Worm (Caenorhabditis elegans) whole organism, young adult: ENCODE data around the gene C23H3.9.
A peak's percentile ranks its signal among the peaks of the same experiment; 100 is the strongest.

Source experiments
- B0261.1 ChIP-seq: sonication (generic microtip); optimal IDR thresholded peaks from 2 replicates; lab custom pipeline; 2016; ENCODE audit warnings: mild to moderate bottlenecking, missing genetic modification characterization, moderate library complexity, missing compliant biosample characterization
- F22D6.2 ChIP-seq: sonication (generic microtip); optimal IDR thresholded peaks from 2 replicates; lab custom pipeline; 2016; ENCODE audit warnings: mild to moderate bottlenecking, missing genetic modification characterization, missing compliant biosample characterization
- F23B12.7 ChIP-seq: sonication (generic microtip); optimal IDR thresholded peaks from 2 replicates; lab custom pipeline; 2017; ENCODE audit warnings: missing genetic modification characterization, mild to moderate bottlenecking, missing compliant biosample characterization, antibody characterized with exemption, moderate library complexity; ENCODE audit not compliant: insufficient read depth
- F33H1.4 ChIP-seq: fragments of 200-800 bp; sonication (Bioruptor generic); IDR thresholded peaks from 2 replicates; pipeline ENCODE4 v1.3.6; 2022; ENCODE audit warnings: missing genetic modification reagents, missing genetic modification characterization, missing compliant biosample characterization
- F37B4.10 ChIP-seq: fragments of 200-800 bp; sonication (Bioruptor generic); IDR thresholded peaks from 2 replicates; pipeline ENCODE4 v1.3.6; 2022; ENCODE audit warnings: missing genetic modification characterization, missing compliant biosample characterization
- F49E8.2 ChIP-seq: sonication (generic microtip); optimal IDR thresholded peaks from 3 replicates; lab custom pipeline; 2017; ENCODE audit warnings: missing genetic modification characterization, mild to moderate bottlenecking, missing compliant biosample characterization, antibody characterized with exemption, moderate library complexity; ENCODE audit not compliant: insufficient read depth
- F52B5.7 ChIP-seq: sonication (generic microtip); optimal IDR thresholded peaks from 2 replicates; lab custom pipeline; 2016; ENCODE audit warnings: mild to moderate bottlenecking, missing genetic modification characterization, missing compliant biosample characterization
- Y79H2A.3 ChIP-seq: fragments of 200-800 bp; sonication (Bioruptor generic); conservative IDR thresholded peaks from 2 replicates; pipeline ENCODE4 v1.3.6; 2022; ENCODE audit warnings: missing genetic modification reagents, missing genetic modification characterization, missing compliant biosample characterization
- ZK185.1 ChIP-seq: sonication (generic microtip); optimal IDR thresholded peaks from 2 replicates; lab custom pipeline; 2016; ENCODE audit warnings: mild to moderate bottlenecking, missing genetic modification characterization, missing compliant biosample characterization; ENCODE audit not compliant: poor library complexity, severe bottlenecking
- akir-1 ChIP-seq: fragments of 200-800 bp; sonication (Bioruptor generic); optimal IDR thresholded peaks from 2 replicates; lab custom pipeline; 2018; ENCODE audit warnings: mild to moderate bottlenecking, missing genetic modification characterization, moderate library complexity, missing compliant biosample characterization
- attf-5 ChIP-seq: fragments of 200-800 bp; sonication (Bioruptor generic); optimal IDR thresholded peaks from 2 replicates; lab custom pipeline; 2018; ENCODE audit warnings: mild to moderate bottlenecking, missing genetic modification characterization, missing compliant biosample characterization
- ceh-100 ChIP-seq: fragments of 200-800 bp; sonication (Bioruptor generic); IDR thresholded peaks from 2 replicates; pipeline ENCODE4 v1.3.6; 2022; ENCODE audit warnings: missing genetic modification reagents, missing genetic modification characterization, missing compliant biosample characterization
- ceh-27 ChIP-seq: fragments of 200-800 bp; sonication (Bioruptor generic); optimal IDR thresholded peaks from 2 replicates; lab custom pipeline; 2018; ENCODE audit warnings: mild to moderate bottlenecking, missing genetic modification characterization, moderate library complexity, missing compliant biosample characterization
- ceh-91 ChIP-seq: fragments of 200-800 bp; sonication (Bioruptor generic); IDR thresholded peaks from 2 replicates; pipeline ENCODE4 v1.3.6; 2022; ENCODE audit warnings: missing genetic modification reagents, missing genetic modification characterization, missing compliant biosample characterization
- efl-1 ChIP-seq: fragments of 150-350 bp; optimal IDR thresholded peaks from 2 replicates; lab custom pipeline; 2014; ENCODE audit warnings: missing biosample characterization, missing genetic modification reagents, missing genetic modification characterization
- egl-44 ChIP-seq: fragments of 200-800 bp; sonication (Bioruptor generic); IDR thresholded peaks from 2 replicates; pipeline ENCODE4 v1.3.6; 2022; ENCODE audit warnings: missing genetic modification reagents, missing genetic modification characterization, missing compliant biosample characterization
- him-1 ChIP-seq: sonication (generic microtip); optimal IDR thresholded peaks from 2 replicates; lab custom pipeline; 2016; ENCODE audit warnings: missing genotype, missing genetic modification reagents, missing genetic modification characterization, missing compliant biosample characterization
- hlh-26 ChIP-seq: fragments of 200-800 bp; sonication (Bioruptor generic); conservative IDR thresholded peaks from 2 replicates; pipeline ENCODE4 v1.3.6; 2022; ENCODE audit warnings: missing genetic modification reagents, missing genetic modification characterization, missing compliant biosample characterization
- hmg-1.2 ChIP-seq: fragments of 200-800 bp; sonication (Bioruptor generic); IDR thresholded peaks from 2 replicates; pipeline ENCODE4 v1.3.6; 2022; ENCODE audit warnings: missing genetic modification reagents, missing genetic modification characterization, missing compliant biosample characterization
- hsf-1 ChIP-seq: fragments of 200-800 bp; sonication (Bioruptor generic); IDR thresholded peaks from 2 replicates; pipeline ENCODE4 v1.3.6; 2022; ENCODE audit warnings: missing genetic modification reagents, missing genetic modification characterization, missing compliant biosample characterization
- lag-1 ChIP-seq: fragments of 200-800 bp; sonication (Bioruptor generic); IDR thresholded peaks from 2 replicates; pipeline ENCODE4 v1.3.6; 2022; ENCODE audit warnings: missing genetic modification reagents, missing genetic modification characterization, missing compliant biosample characterization
- let-526 ChIP-seq: fragments of 200-800 bp; sonication (Bioruptor generic); IDR thresholded peaks from 2 replicates; pipeline ENCODE4 v1.3.6; 2022; ENCODE audit warnings: missing genetic modification reagents, missing genetic modification characterization, missing compliant biosample characterization
- lin-26 ChIP-seq: fragments of 200-800 bp; sonication (Bioruptor generic); IDR thresholded peaks from 2 replicates; pipeline ENCODE4 v1.3.6; 2022; ENCODE audit warnings: missing genetic modification reagents, missing genetic modification characterization, missing compliant biosample characterization
- lir-1 ChIP-seq: fragments of 200-800 bp; sonication (Bioruptor generic); conservative IDR thresholded peaks from 2 replicates; pipeline ENCODE4 v1.3.6; 2022; ENCODE audit warnings: missing genetic modification reagents, missing genetic modification characterization, missing compliant biosample characterization
- madf-10 ChIP-seq: sonication (generic microtip); optimal IDR thresholded peaks from 2 replicates; lab custom pipeline; 2016; ENCODE audit warnings: mild to moderate bottlenecking, missing genetic modification characterization, missing compliant biosample characterization
- mes-4 ChIP-seq: sonication (generic microtip); optimal IDR thresholded peaks from 2 replicates; lab custom pipeline; 2016; ENCODE audit warnings: missing genotype, missing genetic modification characterization, missing compliant biosample characterization
- nfyb-1 ChIP-seq: fragments of 200-800 bp; sonication (Bioruptor generic); IDR thresholded peaks from 2 replicates; pipeline ENCODE4 v1.3.6; 2022; ENCODE audit warnings: missing genetic modification reagents, missing genetic modification characterization, missing compliant biosample characterization
- nhr-80 ChIP-seq: sonication (generic microtip); optimal IDR thresholded peaks from 2 replicates; lab custom pipeline; 2016; ENCODE audit warnings: missing genetic modification characterization, missing compliant biosample characterization
- rec-8 ChIP-seq, 2 experiments: sonication (generic microtip); optimal IDR thresholded peaks; 2 replicates each; lab custom pipeline; 2016; ENCODE audit warnings: mild to moderate bottlenecking in 2 of 2, missing genetic modification characterization in 2 of 2, missing genetic modification reagents in 2 of 2, missing genotype in 2 of 2, missing biosample characterization in 1 of 2, missing compliant biosample characterization in 1 of 2, moderate library complexity in 1 of 2
- tbp1 ChIP-seq: fragments of 200-800 bp; sonication (Bioruptor generic); optimal IDR thresholded peaks from 2 replicates; lab custom pipeline; 2018; ENCODE audit warnings: mild to moderate bottlenecking, missing genetic modification characterization, missing compliant biosample characterization
- tbx-9 ChIP-seq: sonication (generic microtip); optimal IDR thresholded peaks from 2 replicates; lab custom pipeline; 2016; ENCODE audit warnings: borderline replicate concordance, missing genetic modification characterization, inconsistent platforms, missing compliant biosample characterization
- zim-3 ChIP-seq: sonication (generic microtip); optimal IDR thresholded peaks from 2 replicates; lab custom pipeline; 2017; ENCODE audit warnings: mild to moderate bottlenecking, missing genetic modification characterization, moderate library complexity, missing compliant biosample characterization
- ztf-25 ChIP-seq: fragments of 200-800 bp; sonication (Bioruptor generic); IDR thresholded peaks from 2 replicates; pipeline ENCODE4 v1.3.6; 2022; ENCODE audit warnings: missing genetic modification reagents, missing genetic modification characterization, missing compliant biosample characterization
- ztf-6 ChIP-seq: fragments of 200-800 bp; sonication (Bioruptor generic); IDR thresholded peaks from 2 replicates; pipeline ENCODE4 v1.3.6; 2022; ENCODE audit warnings: missing genetic modification reagents, missing genetic modification characterization, missing compliant biosample characterization

C23H3.9 gene

ce11 chrII:79166-79565, at the start of gene C23H3.9:
Gene C23H3.9 (minus strand): TSS chrII:79266.
- TF ChIP-seq efl-1 (GFP tag; lab: Kevin White, UChicago), result no peak
- no peak for TF ChIP-seq nhr-80 (tag; lab: Kevin White, UChicago)
- no peak for TF ChIP-seq tbp1 (GFP tag; lab: Kevin White, UChicago)
- TF ChIP-seq madf-10 (tag; lab: Kevin White, UChicago), result no peak
- no peak for TF ChIP-seq hlh-26 (GFP tag; lab: Robert Waterston, UW)
- TF ChIP-seq F52B5.7 (tag; lab: Kevin White, UChicago), result no peak
- no peak for TF ChIP-seq F22D6.2 (tag; lab: Kevin White, UChicago)
- no peak for TF ChIP-seq Y79H2A.3 (GFP tag; lab: Robert Waterston, UW)
- TF ChIP-seq lag-1 (GFP tag; lab: Robert Waterston, UW), result no peak
- TF ChIP-seq F23B12.7, result no peak
- no peak for TF ChIP-seq lir-1 (GFP tag; lab: Robert Waterston, UW)
- TF ChIP-seq mes-4 (tag; lab: Kevin White, UChicago), result no peak
- TF ChIP-seq egl-44 (GFP tag; lab: Robert Waterston, UW), result no peak
- no peak for TF ChIP-seq ceh-91 (GFP tag; lab: Robert Waterston, UW)
- TF ChIP-seq, all 124 proteins: peak for 0

- no peak for TF ChIP-seq zim-3 (tag; lab: Kevin White, UChicago)
- TF ChIP-seq mes-4 (tag; lab: Kevin White, UChicago), result no peak
- no peak for TF ChIP-seq him-1 (tag; lab: Kevin White, UChicago)
- no peak for TF ChIP-seq tbx-9 (tag; lab: Kevin White, UChicago)
- TF ChIP-seq F49E8.2, result no peak
- no peak for TF ChIP-seq ceh-100
- TF ChIP-seq rec-8 (tag; optimal IDR thresholded peaks at IDR 0.05; lab: Kevin White, UChicago), result no peak
- no peak for TF ChIP-seq ZK185.1 (tag; lab: Kevin White, UChicago)
- no peak for TF ChIP-seq egl-44 (GFP tag; lab: Robert Waterston, UW)
- no peak for TF ChIP-seq lin-26
- no peak for TF ChIP-seq nfyb-1
- TF ChIP-seq ztf-6 (GFP tag; lab: Robert Waterston, UW), result no peak
- TF ChIP-seq ceh-27, result no peak
- no peak for TF ChIP-seq F33H1.4 (GFP tag; lab: Robert Waterston, UW)
- TF ChIP-seq hsf-1, result no peak
- no peak for TF ChIP-seq ztf-25
Measured at ce11 chrII:124904-125303, 45.8 kb upstream of the C23H3.9 start, which contains the start of gene nmur-2. Gene nmur-2 (minus strand): TSS chrII:125004.

ce11 chrII:122494-122893, 43.4 kb upstream of the C23H3.9 start:
- TF ChIP-seq akir-1 (GFP tag; lab: Kevin White, UChicago) (no peak), F33H1.4 (GFP tag; lab: Robert Waterston, UW) (no peak), ceh-91 (GFP tag; lab: Robert Waterston, UW) (no peak), nhr-80 (tag; lab: Kevin White, UChicago) (peak; percentile 65), hmg-1.2 (no peak), attf-5 (GFP tag; lab: Kevin White, UChicago) (no peak)

ce11 chrII:122008-122407, 42.9 kb upstream of the C23H3.9 start:
- TF ChIP-seq F37B4.10 (GFP tag; lab: Robert Waterston, UW), result no peak
- TF ChIP-seq B0261.1 (tag; lab: Kevin White, UChicago), result no peak
- no peak for TF ChIP-seq let-526 (GFP tag; lab: Robert Waterston, UW)
- peak; percentile 33; the same call in 1 of the 2 replicates for TF ChIP-seq hmg-1.2
